Fruit fly (Drosophila melanogaster): ENCODE data around the gene AdipoR.
A peak's percentile ranks its signal among the peaks of the same experiment; 100 is the strongest.

DNA sequence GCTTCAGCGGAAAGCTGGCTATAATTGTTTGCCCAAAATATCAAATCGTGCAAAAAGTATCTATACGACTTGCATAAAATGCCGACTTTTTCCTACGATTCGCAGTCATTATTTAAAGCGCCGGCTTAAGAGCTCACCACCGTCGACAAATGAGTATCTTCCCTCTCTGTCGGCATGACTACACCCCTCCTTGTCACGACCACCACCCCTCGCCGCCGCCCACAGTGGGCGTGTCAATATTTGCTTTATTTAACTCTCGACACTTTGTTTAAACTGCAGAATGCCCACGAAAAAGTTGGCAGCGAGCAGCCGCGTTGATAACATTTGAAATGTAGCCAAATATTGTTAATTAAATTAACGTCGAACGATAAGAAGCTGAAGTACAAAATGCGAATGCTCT is 29.4 kb downstream of the AdipoR start:
- TF ChIP-seq br (GFP tag; optimal IDR thresholded peaks at IDR 0.05) = peak; percentile 60
- TF ChIP-seq h (GFP tag; optimal IDR thresholded peaks at IDR 0.05) = peak; percentile 33
- no peak for TF ChIP-seq brk (GFP tag; optimal IDR thresholded peaks at IDR 0.05)
- TF ChIP-seq Sp1 (GFP tag; optimal IDR thresholded peaks at IDR 0.05) = peak; percentile 53
- peak; percentile 9 for TF ChIP-seq GATAd (GFP tag; optimal IDR thresholded peaks at IDR 0.05)
- no peak for TF ChIP-seq dl (GFP tag; optimal IDR thresholded peaks at IDR 0.05; ENCODE audit: insufficient read depth in 1 of 2, partially characterized antibody in 2 of 2)
- no peak for TF ChIP-seq Abd-B (GFP tag; optimal IDR thresholded peaks at IDR 0.05)
- TF ChIP-seq psq (GFP tag; optimal IDR thresholded peaks at IDR 0.05) = no peak
- TF ChIP-seq usp (GFP tag; optimal IDR thresholded peaks at IDR 0.05) = no peak
- TF ChIP-seq Myc (optimal IDR thresholded peaks at IDR 0.05) = no peak

All from whole organism, wandering third instar larva.